Fruit fly (Drosophila melanogaster) Kc167 (cell line): ENCODE results near the gene CG1971.

ENCODE experiments used
- Myc ChIP-seq: fragments of >200 bp; optimal IDR thresholded peaks from 2 replicates; lab custom pipeline; 2017; ENCODE audit warnings: missing external identifiers
- h ChIP-seq: fragments of >200 bp; optimal IDR thresholded peaks from 3 replicates; lab custom pipeline; 2018; ENCODE audit warnings: missing external identifiers
- insv ChIP-seq: fragments of >200 bp; optimal IDR thresholded peaks from 3 replicates; lab custom pipeline; 2018; ENCODE audit warnings: missing external identifiers
- psq ChIP-seq: fragments of >200 bp; optimal IDR thresholded peaks from 2 replicates; lab custom pipeline; 2017; ENCODE audit warnings: missing external identifiers
- ttk ChIP-seq: sonication (Bioruptor generic); optimal IDR thresholded peaks from 2 replicates; lab custom pipeline; 2017; ENCODE audit warnings: missing external identifiers

DNA sequence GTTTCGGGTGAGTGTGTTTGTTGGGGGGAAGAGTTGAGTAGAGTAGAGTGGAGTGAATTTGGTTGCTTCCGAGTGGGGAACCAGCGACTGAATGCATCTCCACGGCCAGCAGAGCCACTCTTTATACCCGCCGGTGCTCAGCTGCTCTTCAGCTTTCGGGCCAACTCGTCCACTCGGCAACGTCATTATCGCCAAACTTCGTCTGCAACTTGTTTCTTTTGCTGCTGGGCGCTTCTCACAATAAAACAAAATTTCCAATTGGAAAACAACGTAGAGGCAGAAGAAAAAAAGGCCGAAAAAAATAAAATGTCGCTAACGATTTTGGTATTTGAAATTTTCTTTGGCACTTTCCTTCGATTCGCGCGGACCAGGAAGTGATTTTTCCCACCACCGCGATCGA, 40.6 kb upstream of the CG1971 start, which contains the start of gene CG2150:
- TF ChIP-seq psq (lab: Kevin White, UChicago) (no peak), h (lab: Kevin White, UChicago) (no peak), insv (lab: Kevin White, UChicago) (no peak), ttk (lab: Kevin White, UChicago) (no peak), Myc (lab: Kevin White, UChicago) (no peak)
